Worm (Caenorhabditis elegans) whole organism, L2 larva: ENCODE results near the gene ins-14.

Experiments used
- aly-2 ChIP-seq: fragments of 150-350 bp; optimal IDR thresholded peaks from 2 replicates; lab custom pipeline; 2014; ENCODE audit warnings: missing biosample characterization, missing genetic modification characterization
- ama-1 ChIP-seq: fragments of 150-350 bp; optimal IDR thresholded peaks from 2 replicates; lab custom pipeline; 2018; ENCODE audit warnings: inconsistent platforms
- blmp-1 ChIP-seq: sonication (generic microtip); optimal IDR thresholded peaks from 2 replicates; lab custom pipeline; 2017; ENCODE audit warnings: missing genetic modification characterization, mild to moderate bottlenecking, missing compliant biosample characterization, antibody characterized with exemption, moderate library complexity; ENCODE audit not compliant: insufficient read depth
- ceh-16 ChIP-seq: fragments of 150-350 bp; optimal IDR thresholded peaks from 2 replicates; lab custom pipeline; 2014; ENCODE audit warnings: missing biosample characterization, missing genetic modification characterization
- lsy-2 ChIP-seq, 2 experiments: fragments of 150-350 bp in 1 of 2; sonication (generic microtip) in 1 of 2; optimal IDR thresholded peaks; 2 replicates each; lab custom pipeline; 2014 to 2017; ENCODE audit warnings: missing biosample characterization in 2 of 2, missing genetic modification characterization in 2 of 2
- ztf-11 ChIP-seq: sonication (generic microtip); optimal IDR thresholded peaks from 2 replicates; lab custom pipeline; 2017; ENCODE audit warnings: missing biosample characterization, missing genetic modification characterization

- TF ChIP-seq ceh-16 (tag; lab: Kevin White, UChicago) (no peak), lsy-2 (tag; optimal IDR thresholded peaks at IDR 0.05; lab: Kevin White, UChicago) (no peak), ama-1 (lab: Kevin White, UChicago) (no peak), ztf-11 (tag; lab: Kevin White, UChicago) (no peak), aly-2 (tag; lab: Kevin White, UChicago) (no peak), blmp-1 (tag; lab: Kevin White, UChicago) (no peak)
Observed at ce11 chrII:6788672-6789298, 43.2 kb upstream of the ins-14 start, which contains the start of gene T13C2.3.
